Worm (Caenorhabditis elegans): Measurements from ENCODE around the gene scl-5.

DNA sequence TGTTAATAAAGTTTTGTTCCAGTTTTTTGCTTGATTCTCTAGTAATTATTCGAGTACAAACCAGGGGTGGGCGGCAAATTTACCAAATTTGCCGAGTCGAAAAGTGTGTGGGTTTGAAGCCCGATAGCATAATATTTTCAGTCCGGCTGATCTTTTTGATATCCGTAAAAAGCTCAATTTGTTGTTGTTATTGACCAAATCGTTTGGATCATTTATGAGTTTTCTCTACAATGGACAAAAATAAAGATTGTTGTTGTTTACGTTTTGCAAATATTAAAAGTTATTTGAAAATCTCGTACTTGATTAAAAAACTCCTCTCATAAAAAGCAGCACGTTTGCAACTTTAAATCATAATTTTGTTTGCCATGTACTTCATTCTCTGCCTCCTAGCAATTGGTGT lies 7.8 kb upstream of the scl-5 start, which contains the start of gene scl-1:
- TF ChIP-seq ceh-2 (tag; optimal IDR thresholded peaks at IDR 0.05) (no peak), C08G9.2 (tag; optimal IDR thresholded peaks at IDR 0.05) (no peak), pha-4 (tag; optimal IDR thresholded peaks at IDR 0.05) (no peak), ama-1 (optimal IDR thresholded peaks at IDR 0.05) (no peak), ceh-48 (tag; optimal IDR thresholded peaks at IDR 0.05) (no peak), ceh-18 (tag; optimal IDR thresholded peaks at IDR 0.05) (no peak), hlh-8 (tag; optimal IDR thresholded peaks at IDR 0.05) (no peak), unc-3 (GFP tag; conservative IDR thresholded peaks at IDR 0.05) (no peak), unc-3 (tag; optimal IDR thresholded peaks at IDR 0.05) (no peak), ceh-34 (tag; optimal IDR thresholded peaks at IDR 0.05) (no peak), tbx-2 (tag; optimal IDR thresholded peaks at IDR 0.05) (no peak), hlh-15 (tag; optimal IDR thresholded peaks at IDR 0.05) (no peak), pag-3 (tag; optimal IDR thresholded peaks at IDR 0.05; ENCODE audit: borderline replicate concordance) (no peak)
